Fruit fly (Drosophila melanogaster) whole organism, pupa: ENCODE data around the gene Wdr33.

Experiments
- CG10348 ChIP-seq: fragments of 200-800 bp; sonication (Bioruptor generic); IDR thresholded peaks from 2 replicates; pipeline ENCODE4 v1.3.6; 2022; ENCODE audit warnings: missing biosample characterization, missing genetic modification characterization
- CG12605 ChIP-seq: fragments of 200-800 bp; sonication (Bioruptor generic); IDR thresholded peaks from 2 replicates; pipeline ENCODE4 v1.3.6; 2022; ENCODE audit warnings: missing biosample characterization, missing genetic modification characterization
- CG13204 ChIP-seq: fragments of 200-800 bp; sonication (Bioruptor generic); optimal IDR thresholded peaks from 2 replicates; lab custom pipeline; 2018; ENCODE audit warnings: missing biosample characterization, mild to moderate bottlenecking, missing genetic modification characterization, moderate library complexity
- CG14655 ChIP-seq: fragments of 200-800 bp; sonication (Bioruptor generic); optimal IDR thresholded peaks from 3 replicates; lab custom pipeline; 2017; ENCODE audit warnings: mild to moderate bottlenecking, missing biosample characterization, missing genetic modification reagents, missing genetic modification characterization
- CG15710 ChIP-seq: fragments of 200-800 bp; sonication (Bioruptor generic); optimal IDR thresholded peaks from 2 replicates; lab custom pipeline; 2018; ENCODE audit warnings: missing biosample characterization, mild to moderate bottlenecking, missing genetic modification characterization, moderate library complexity
- CG17806 ChIP-seq: fragments of 200-800 bp; sonication (Bioruptor generic); optimal IDR thresholded peaks from 2 replicates; lab custom pipeline; 2018; ENCODE audit warnings: missing biosample characterization, mild to moderate bottlenecking, missing genetic modification characterization, moderate library complexity
- CG32121 ChIP-seq: fragments of 200-800 bp; sonication (Bioruptor generic); IDR thresholded peaks from 2 replicates; pipeline ENCODE4 v1.3.6; 2022; ENCODE audit warnings: missing biosample characterization, missing genetic modification characterization
- CG34367 ChIP-seq: fragments of 200-800 bp; sonication (Bioruptor generic); optimal IDR thresholded peaks from 2 replicates; lab custom pipeline; 2018; ENCODE audit warnings: missing biosample characterization, mild to moderate bottlenecking, missing genetic modification characterization
- CG4496 ChIP-seq: fragments of 200-800 bp; sonication (Bioruptor generic); IDR thresholded peaks from 3 replicates; pipeline ENCODE4 v1.3.6; 2022; ENCODE audit warnings: missing biosample characterization, missing genetic modification characterization
- CG8159 ChIP-seq: fragments of 200-800 bp; sonication (Bioruptor generic); optimal IDR thresholded peaks from 3 replicates; lab custom pipeline; 2018; ENCODE audit warnings: missing biosample characterization, mild to moderate bottlenecking, missing genetic modification characterization, moderate library complexity
- CG8301 ChIP-seq: fragments of 200-800 bp; sonication (Bioruptor generic); optimal IDR thresholded peaks from 2 replicates; lab custom pipeline; 2018; ENCODE audit warnings: missing biosample characterization, mild to moderate bottlenecking, missing genetic modification characterization
- CG9948 ChIP-seq: fragments of 200-800 bp; sonication (Bioruptor generic); optimal IDR thresholded peaks from 2 replicates; lab custom pipeline; 2018; ENCODE audit warnings: missing biosample characterization, mild to moderate bottlenecking, missing genetic modification characterization, moderate library complexity
- D1 ChIP-seq: fragments of 200-800 bp; sonication (Bioruptor generic); optimal IDR thresholded peaks from 2 replicates; lab custom pipeline; 2018; ENCODE audit warnings: missing biosample characterization, mild to moderate bottlenecking, missing genetic modification characterization, moderate library complexity
- EcR ChIP-seq: fragments of 200-800 bp; sonication (Bioruptor generic); optimal IDR thresholded peaks from 3 replicates; lab custom pipeline; 2019; ENCODE audit warnings: missing biosample characterization, missing genetic modification characterization, mild to moderate bottlenecking, moderate library complexity, missing genetic modification reagents
- Ets98B ChIP-seq: fragments of 200-800 bp; sonication (Bioruptor generic); IDR thresholded peaks from 2 replicates; pipeline ENCODE4 v1.3.6; 2022; ENCODE audit warnings: missing biosample characterization, missing genetic modification characterization
- Pif1A ChIP-seq: fragments of 200-800 bp; sonication (Bioruptor generic); optimal IDR thresholded peaks from 3 replicates; lab custom pipeline; 2016; ENCODE audit warnings: missing biosample characterization, missing genetic modification characterization
- Pif1B ChIP-seq: fragments of 200-800 bp; sonication (Bioruptor generic); optimal IDR thresholded peaks from 3 replicates; lab custom pipeline; 2016; ENCODE audit warnings: missing biosample characterization, missing genetic modification characterization
- Snoo ChIP-seq: fragments of 200-800 bp; sonication (Bioruptor generic); optimal IDR thresholded peaks from 3 replicates; lab custom pipeline; 2017; ENCODE audit warnings: missing biosample characterization, mild to moderate bottlenecking, missing genetic modification characterization, inconsistent platforms
- fd96Ca ChIP-seq: fragments of 200-800 bp; sonication (Bioruptor generic); IDR thresholded peaks from 3 replicates; pipeline ENCODE4 v1.3.6; 2022; ENCODE audit warnings: missing biosample characterization, missing genetic modification characterization
- gl ChIP-seq: fragments of 200-800 bp; sonication (Bioruptor generic); optimal IDR thresholded peaks from 2 replicates; lab custom pipeline; 2018; ENCODE audit warnings: missing biosample characterization, mild to moderate bottlenecking, missing genetic modification characterization
- rn ChIP-seq: fragments of 200-800 bp; sonication (Bioruptor generic); IDR thresholded peaks from 2 replicates; pipeline ENCODE4 v1.3.6; 2022; ENCODE audit warnings: missing biosample characterization, missing genetic modification characterization

The Wdr33 gene

DNA sequence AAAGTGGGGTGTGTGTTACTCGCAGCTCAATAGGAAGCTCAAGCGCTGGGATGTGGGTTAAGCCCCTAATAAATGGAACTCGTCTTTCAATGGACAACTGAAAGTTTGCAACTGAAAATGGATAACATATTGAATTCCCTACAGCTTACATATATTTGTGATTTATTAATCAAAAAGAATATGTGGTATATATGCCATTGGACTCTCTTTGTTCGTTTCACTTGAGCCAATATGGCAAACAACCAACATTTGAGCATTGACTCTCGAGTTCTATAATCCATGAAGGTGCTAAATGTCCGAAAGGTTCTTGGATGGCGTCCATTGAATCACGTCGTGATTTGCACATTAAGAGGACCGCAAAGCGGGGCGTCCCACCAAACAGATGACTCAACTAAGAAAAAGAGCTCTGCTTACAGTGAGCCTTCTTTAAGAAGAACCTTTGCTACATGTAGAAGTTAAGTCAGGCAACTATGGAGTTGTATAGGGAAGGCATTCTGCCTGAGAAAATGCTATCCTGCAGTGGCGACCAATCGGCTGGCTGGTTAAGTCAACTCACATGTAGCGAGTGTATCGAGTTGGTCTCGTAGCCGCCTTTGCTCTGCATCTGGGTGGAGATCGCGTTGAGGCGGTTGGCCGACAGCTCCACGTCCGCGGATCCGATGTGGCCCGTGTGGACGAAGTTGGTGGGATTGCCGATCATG lies 42.4 kb upstream of the Wdr33 start:
- TF ChIP-seq CG9948 (tag; lab: Kevin White, UChicago) (peak; percentile 32), CG8159 (tag; lab: Kevin White, UChicago) (peak; percentile 34), CG4496 (GFP tag; lab: Robert Waterston, UW) (peak; percentile 46; the same call in 2 of the 3 replicates), CG12605 (GFP tag; lab: Robert Waterston, UW) (no peak), gl (peak; percentile 7), CG32121 (GFP tag; lab: Robert Waterston, UW) (peak; percentile 56), CG15710 (tag; lab: Kevin White, UChicago) (peak; percentile 50), Pif1B (no peak), EcR (no peak), Snoo (tag; lab: Kevin White, UChicago) (peak; percentile 22), CG8301 (tag; lab: Kevin White, UChicago) (peak; percentile 53), Pif1A (GFP tag; lab: Kevin White, UChicago) (peak; percentile 16), Ets98B (GFP tag; lab: Robert Waterston, UW) (peak; percentile 55), D1 (no peak), CG14655 (GFP tag; lab: Kevin White, UChicago) (no peak), CG17806 (tag; lab: Kevin White, UChicago) (peak; percentile 22), fd96Ca (peak; percentile 63), CG13204 (GFP tag; lab: Kevin White, UChicago) (no peak), CG34367 (tag; lab: Kevin White, UChicago) (no peak), CG10348 (GFP tag; lab: Robert Waterston, UW) (no peak), rn (GFP tag; lab: Robert Waterston, UW) (no peak)
- TF ChIP-seq, all 21 proteins: peak for 12

DNA sequence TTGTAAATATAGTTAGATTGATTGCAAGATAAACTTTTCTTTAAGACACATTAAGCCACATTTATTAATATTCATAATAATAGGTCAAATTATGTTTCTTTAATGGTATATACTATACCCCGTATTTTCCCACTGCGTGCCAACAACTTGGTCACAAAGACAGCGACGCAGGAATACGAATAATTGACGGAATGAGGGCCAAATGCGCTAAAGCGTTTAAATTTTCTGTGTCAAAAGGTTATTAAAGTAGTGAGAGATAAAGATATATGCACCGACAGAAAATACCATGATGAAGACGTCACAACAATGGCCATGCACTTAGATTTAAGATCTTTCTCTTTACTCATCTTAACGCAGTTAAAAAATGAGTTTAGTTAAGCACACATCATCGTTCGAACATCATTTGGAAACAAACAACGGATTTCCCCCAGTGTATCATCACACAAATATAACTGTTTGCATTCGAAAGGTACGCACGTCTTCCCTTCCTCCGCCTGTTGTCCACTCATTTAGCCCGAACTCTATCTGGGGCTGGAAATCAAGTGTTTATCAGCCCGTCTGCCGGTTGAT lies 40.0 kb upstream of the Wdr33 start:
- TF ChIP-seq CG8159 (tag; lab: Kevin White, UChicago) (peak; percentile 70), CG9948 (tag; lab: Kevin White, UChicago) (peak; percentile 41), CG12605 (GFP tag; lab: Robert Waterston, UW) (peak; percentile 30), D1 (no peak), Ets98B (GFP tag; lab: Robert Waterston, UW) (no peak; the same call in 1 of the 2 replicates), CG14655 (GFP tag; lab: Kevin White, UChicago) (peak; percentile 79), gl (peak; percentile 14), EcR (no peak), Pif1B (peak; percentile 34), CG17806 (tag; lab: Kevin White, UChicago) (peak; percentile 45), rn (GFP tag; lab: Robert Waterston, UW) (peak; percentile 51), CG13204 (GFP tag; lab: Kevin White, UChicago) (no peak), CG32121 (GFP tag; lab: Robert Waterston, UW) (peak; percentile 33; the same call in 1 of the 2 replicates), CG34367 (tag; lab: Kevin White, UChicago) (peak; percentile 30), Pif1A (GFP tag; lab: Kevin White, UChicago) (peak; percentile 61), CG8301 (tag; lab: Kevin White, UChicago) (peak; percentile 58), Snoo (tag; lab: Kevin White, UChicago) (peak; percentile 60), fd96Ca (peak; percentile 64; the same call in 1 of the 3 replicates), CG4496 (GFP tag; lab: Robert Waterston, UW) (0 out of 3 replicates have a peak, but pooled peaks have one; percentile 45), CG15710 (tag; lab: Kevin White, UChicago) (peak; percentile 60), CG10348 (GFP tag; lab: Robert Waterston, UW) (no peak)

DNA sequence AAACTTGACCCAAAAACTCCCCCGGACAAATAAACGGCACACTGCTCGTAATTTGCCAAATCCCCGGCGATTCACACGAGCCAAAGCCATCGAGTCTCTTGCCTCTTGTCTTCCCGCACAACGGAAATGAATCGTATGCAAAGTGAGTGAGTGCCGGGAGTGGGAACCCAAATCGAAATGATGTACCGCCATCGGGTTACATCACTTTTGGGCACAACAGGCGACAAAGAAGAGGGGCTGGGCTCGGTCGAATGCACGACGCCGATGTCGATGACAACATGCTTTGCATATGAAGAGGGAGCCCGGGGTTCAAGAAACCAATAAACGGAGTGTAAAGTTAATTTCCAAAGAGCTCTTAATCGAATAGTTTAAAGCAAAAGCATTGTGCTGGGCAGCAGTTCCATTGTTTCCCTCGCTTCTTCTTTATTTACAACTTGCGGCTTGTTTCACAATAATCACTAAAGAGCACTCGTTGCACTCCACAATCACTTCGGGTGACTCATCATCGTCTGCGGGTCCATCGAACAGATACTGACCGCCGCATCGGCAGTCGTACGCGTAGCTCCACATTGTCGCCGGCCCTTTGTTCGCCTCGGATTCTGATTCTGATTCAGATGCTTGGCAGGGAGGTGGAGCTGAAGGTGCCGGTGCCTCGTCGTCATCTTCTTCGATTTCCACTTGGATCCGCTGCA lies 38.6 kb upstream of the Wdr33 start:
- TF ChIP-seq CG10348 (GFP tag; lab: Robert Waterston, UW): no peak
- no peak for TF ChIP-seq CG17806 (tag; lab: Kevin White, UChicago)
- TF ChIP-seq CG15710 (tag; lab: Kevin White, UChicago): no peak
- no peak for TF ChIP-seq CG32121 (GFP tag; lab: Robert Waterston, UW)
- no peak; the same call in 1 of the 2 replicates for TF ChIP-seq Ets98B (GFP tag; lab: Robert Waterston, UW)
- peak; percentile 4 for TF ChIP-seq CG8301 (tag; lab: Kevin White, UChicago)
- TF ChIP-seq fd96Ca: 0 out of 3 replicates have a peak, but pooled peaks have one; percentile 45
- TF ChIP-seq CG8159 (tag; lab: Kevin White, UChicago): peak; percentile 27
- peak; percentile 82 for TF ChIP-seq gl
- peak; percentile 42; the same call in 1 of the 3 replicates for TF ChIP-seq CG4496 (GFP tag; lab: Robert Waterston, UW)
- TF ChIP-seq Snoo (tag; lab: Kevin White, UChicago): no peak
- no peak for TF ChIP-seq D1
- no peak for TF ChIP-seq rn (GFP tag; lab: Robert Waterston, UW)
- peak; percentile 50 for TF ChIP-seq CG12605 (GFP tag; lab: Robert Waterston, UW)
- TF ChIP-seq CG13204 (GFP tag; lab: Kevin White, UChicago): peak; percentile 77
- TF ChIP-seq CG34367 (tag; lab: Kevin White, UChicago): peak; percentile 18
- TF ChIP-seq CG14655 (GFP tag; lab: Kevin White, UChicago): peak; percentile 14
- peak; percentile 94 for TF ChIP-seq EcR
- peak; percentile 4 for TF ChIP-seq Pif1A (GFP tag; lab: Kevin White, UChicago)
- no peak for TF ChIP-seq Pif1B
- TF ChIP-seq CG9948 (tag; lab: Kevin White, UChicago): no peak

DNA sequence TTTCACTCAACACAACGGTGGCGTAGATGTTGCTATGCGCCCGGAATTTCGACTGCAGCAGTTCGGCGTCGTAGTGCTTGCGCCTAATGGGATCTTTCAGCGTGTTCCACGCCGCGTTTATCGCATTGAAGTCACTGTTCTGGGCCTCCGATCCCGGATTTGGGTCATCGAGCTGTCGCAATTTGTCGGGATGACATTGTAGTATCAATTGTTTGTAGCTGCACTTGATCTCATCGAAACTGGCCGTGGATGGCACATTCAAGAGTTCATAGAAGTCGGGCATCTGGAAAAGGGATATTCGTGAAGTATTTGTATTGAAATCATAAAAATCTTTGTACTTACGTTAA lies 38.1 kb upstream of the Wdr33 start:
- no peak for TF ChIP-seq CG32121 (GFP tag; lab: Robert Waterston, UW)
- TF ChIP-seq CG14655 (GFP tag; lab: Kevin White, UChicago): no peak
- no peak for TF ChIP-seq Snoo (tag; lab: Kevin White, UChicago)
- TF ChIP-seq CG8301 (tag; lab: Kevin White, UChicago): no peak
- no peak for TF ChIP-seq fd96Ca
- no peak for TF ChIP-seq D1
- TF ChIP-seq EcR: no peak
- TF ChIP-seq CG9948 (tag; lab: Kevin White, UChicago): no peak
- TF ChIP-seq CG15710 (tag; lab: Kevin White, UChicago): no peak
- TF ChIP-seq CG10348 (GFP tag; lab: Robert Waterston, UW): no peak
- TF ChIP-seq Pif1B: no peak
- no peak for TF ChIP-seq CG34367 (tag; lab: Kevin White, UChicago)
- no peak for TF ChIP-seq CG13204 (GFP tag; lab: Kevin White, UChicago)
- TF ChIP-seq gl: no peak
- no peak for TF ChIP-seq Pif1A (GFP tag; lab: Kevin White, UChicago)
- TF ChIP-seq CG17806 (tag; lab: Kevin White, UChicago): no peak
- no peak for TF ChIP-seq rn (GFP tag; lab: Robert Waterston, UW)
- no peak for TF ChIP-seq CG8159 (tag; lab: Kevin White, UChicago)
- TF ChIP-seq CG4496 (GFP tag; lab: Robert Waterston, UW): no peak
- TF ChIP-seq, all 21 proteins: peak for 0
